Fruit fly (Drosophila melanogaster): ENCODE results near the gene CG14324.

The CG14324 gene

dm6 chr3R:17655040-17655439 lies 36.4 kb upstream of the CG14324 start:
- TF ChIP-seq CG2889 (GFP tag; IDR thresholded peaks at IDR 0.05) (no peak), nom (GFP tag; optimal IDR thresholded peaks at IDR 0.05) (no peak), HmgZ (tag; optimal IDR thresholded peaks at IDR 0.05) (no peak), slp2 (GFP tag; optimal IDR thresholded peaks at IDR 0.05) (no peak), CG1832 (GFP tag; optimal IDR thresholded peaks at IDR 0.05) (no peak), salm (tag; optimal IDR thresholded peaks at IDR 0.05) (peak; percentile 29), CG12391 (tag; optimal IDR thresholded peaks at IDR 0.05) (peak; percentile 30), CG10267 (tag; optimal IDR thresholded peaks at IDR 0.05) (peak; percentile 10), CG12744 (GFP tag; optimal IDR thresholded peaks at IDR 0.05) (peak; percentile 21), CG12299 (tag; optimal IDR thresholded peaks at IDR 0.05) (no peak), CG4617 (GFP tag; optimal IDR thresholded peaks at IDR 0.05; ENCODE audit: borderline replicate concordance) (no peak), lola (GFP tag; optimal IDR thresholded peaks at IDR 0.05) (no peak), hth (optimal IDR thresholded peaks at IDR 0.05) (no peak), yki (optimal IDR thresholded peaks at IDR 0.05) (no peak), tna (GFP tag; IDR thresholded peaks at IDR 0.05; ENCODE audit: partially characterized antibody) (no peak), CG16863 (GFP tag; optimal IDR thresholded peaks at IDR 0.05) (no peak), inv (GFP tag; IDR thresholded peaks at IDR 0.05; ENCODE audit: partially characterized antibody) (no peak), CG9797 (GFP tag; optimal IDR thresholded peaks at IDR 0.05) (no peak), CG12769 (tag; optimal IDR thresholded peaks at IDR 0.05) (no peak), ind (GFP tag; optimal IDR thresholded peaks at IDR 0.05) (no peak), sim (GFP tag; IDR thresholded peaks at IDR 0.05) (peak; percentile 77), CG4424 (GFP tag; optimal IDR thresholded peaks at IDR 0.05) (no peak), CG8089 (GFP tag; optimal IDR thresholded peaks at IDR 0.05) (no peak), CG13624 (GFP tag; optimal IDR thresholded peaks at IDR 0.05) (no peak), lmd (GFP tag; IDR thresholded peaks at IDR 0.05) (no peak), Doc2 (GFP tag; IDR thresholded peaks at IDR 0.05) (no peak), Hand (GFP tag; optimal IDR thresholded peaks at IDR 0.05) (no peak), Spps (tag; optimal IDR thresholded peaks at IDR 0.05) (peak; percentile 24), jing (GFP tag; optimal IDR thresholded peaks at IDR 0.05) (no peak), Ravus (GFP tag; IDR thresholded peaks at IDR 0.05) (no peak), CG18476 (GFP tag; optimal IDR thresholded peaks at IDR 0.05) (no peak), CG16813 (GFP tag; IDR thresholded peaks at IDR 0.05; ENCODE audit: partially characterized antibody) (no peak), trem (tag; optimal IDR thresholded peaks at IDR 0.05) (no peak), Camta (GFP tag; optimal IDR thresholded peaks at IDR 0.05) (no peak), CG16779 (GFP tag; IDR thresholded peaks at IDR 0.05) (no peak), CG7963 (GFP tag; IDR thresholded peaks at IDR 0.05; ENCODE audit: partially characterized antibody) (no peak), Ssrp (tag; optimal IDR thresholded peaks at IDR 0.05) (no peak), HLHmδ (GFP tag; optimal IDR thresholded peaks at IDR 0.05) (peak; percentile 88), CG11398 (GFP tag; optimal IDR thresholded peaks at IDR 0.05) (no peak), lov (optimal IDR thresholded peaks at IDR 0.05) (no peak), lov (GFP tag; IDR thresholded peaks at IDR 0.05) (peak; percentile 77; the same call in 2 of the 3 replicates), CG9727 (GFP tag; optimal IDR thresholded peaks at IDR 0.05) (peak; percentile 22), Gug (GFP tag; IDR thresholded peaks at IDR 0.05) (no peak), ase (GFP tag; IDR thresholded peaks at IDR 0.05) (no peak), cwo (GFP tag; optimal IDR thresholded peaks at IDR 0.05) (no peak), grau (tag; optimal IDR thresholded peaks at IDR 0.05) (no peak), CG7786 (GFP tag; optimal IDR thresholded peaks at IDR 0.05) (no peak), Drgx (GFP tag; IDR thresholded peaks at IDR 0.05) (no peak), Tbp (GFP tag; optimal IDR thresholded peaks at IDR 0.05) (no peak), CG2116 (GFP tag; optimal IDR thresholded peaks at IDR 0.05) (peak; percentile 48), knrl (GFP tag; IDR thresholded peaks at IDR 0.05; ENCODE audit: partially characterized antibody) (no peak), Chrac-16 (GFP tag; optimal IDR thresholded peaks at IDR 0.05) (no peak)

Data from whole organism, embryonic.